Worm (Caenorhabditis elegans) whole organism, mixed stage, embryonic: ENCODE measurements around the gene srz-62.

Experiments
- M03D4.4 ChIP-seq: sonication (generic microtip); optimal IDR thresholded peaks from 2 replicates; lab custom pipeline; 2017; ENCODE audit warnings: mild to moderate bottlenecking, missing genetic modification characterization, missing compliant biosample characterization
- bed-3 ChIP-seq: fragments of 200-800 bp; sonication (Bioruptor generic); optimal IDR thresholded peaks from 3 replicates; lab custom pipeline; 2018; ENCODE audit warnings: mild to moderate bottlenecking, missing genetic modification characterization, moderate library complexity, missing compliant biosample characterization
- blmp-1 ChIP-seq: fragments of 150-350 bp; optimal IDR thresholded peaks from 2 replicates; lab custom pipeline; 2014; ENCODE audit warnings: missing biosample characterization, missing genetic modification characterization
- ceh-39 ChIP-seq: fragments of 150-350 bp; optimal IDR thresholded peaks from 2 replicates; lab custom pipeline; 2014; ENCODE audit warnings: missing biosample characterization, missing genetic modification characterization
- ceh-43 ChIP-seq: fragments of 200-800 bp; sonication (Bioruptor generic); optimal IDR thresholded peaks from 2 replicates; lab custom pipeline; 2018; ENCODE audit warnings: mild to moderate bottlenecking, missing genetic modification characterization, moderate library complexity, missing compliant biosample characterization
- ceh-83 ChIP-seq: fragments of 200-800 bp; sonication (Bioruptor generic); optimal IDR thresholded peaks from 2 replicates; lab custom pipeline; 2018; ENCODE audit warnings: mild to moderate bottlenecking, missing genetic modification characterization, missing compliant biosample characterization
- ces-1 ChIP-seq: fragments of 150-350 bp; optimal IDR thresholded peaks from 2 replicates; lab custom pipeline; 2014; ENCODE audit warnings: missing biosample characterization, missing genetic modification reagents, missing genetic modification characterization
- cnd-1 ChIP-seq: fragments of 200-800 bp; sonication (Bioruptor generic); optimal IDR thresholded peaks from 2 replicates; lab custom pipeline; 2018; ENCODE audit warnings: mild to moderate bottlenecking, missing genetic modification characterization, missing compliant biosample characterization
- drap-1 ChIP-seq: fragments of 200-800 bp; sonication (Bioruptor generic); optimal IDR thresholded peaks from 3 replicates; lab custom pipeline; 2018; ENCODE audit warnings: mild to moderate bottlenecking, missing genetic modification characterization, missing compliant biosample characterization
- elt-1 ChIP-seq: sonication (generic microtip); optimal IDR thresholded peaks from 2 replicates; lab custom pipeline; 2017; ENCODE audit warnings: missing genetic modification characterization, mild to moderate bottlenecking, missing compliant biosample characterization, antibody characterized with exemption, moderate library complexity, borderline replicate concordance; ENCODE audit not compliant: insufficient read depth
- elt-3 ChIP-seq: fragments of 150-350 bp; optimal IDR thresholded peaks from 2 replicates; lab custom pipeline; 2014; ENCODE audit warnings: missing biosample characterization, missing genetic modification characterization
- ham-2 ChIP-seq: fragments of 200-800 bp; sonication (Bioruptor generic); optimal IDR thresholded peaks from 2 replicates; lab custom pipeline; 2018; ENCODE audit warnings: mild to moderate bottlenecking, missing genetic modification characterization, missing compliant biosample characterization
- hlh-1 ChIP-seq: fragments of 150-350 bp; optimal IDR thresholded peaks from 2 replicates; lab custom pipeline; 2014; ENCODE audit warnings: missing biosample characterization, missing genetic modification reagents, missing genetic modification characterization
- lin-32 ChIP-seq: fragments of 200-800 bp; sonication (Bioruptor generic); optimal IDR thresholded peaks from 2 replicates; lab custom pipeline; 2018; ENCODE audit warnings: mild to moderate bottlenecking, missing genetic modification characterization, missing compliant biosample characterization
- lsy-2 ChIP-seq: fragments of 150-350 bp; optimal IDR thresholded peaks from 2 replicates; lab custom pipeline; 2014; ENCODE audit warnings: missing biosample characterization, missing genetic modification characterization
- mab-5 ChIP-seq: fragments of 150-350 bp; optimal IDR thresholded peaks from 2 replicates; lab custom pipeline; 2014; ENCODE audit warnings: missing biosample characterization, missing genetic modification characterization
- mep-1 ChIP-seq: fragments of 150-350 bp; optimal IDR thresholded peaks from 2 replicates; lab custom pipeline; 2017; ENCODE audit warnings: missing biosample characterization, missing genetic modification reagents, missing genetic modification characterization, inconsistent platforms
- mls-2 ChIP-seq: sonication (generic microtip); optimal IDR thresholded peaks from 2 replicates; lab custom pipeline; 2016; ENCODE audit warnings: mild to moderate bottlenecking, missing genetic modification characterization, moderate library complexity, missing compliant biosample characterization
- nhr-12 ChIP-seq: fragments of 150-350 bp; optimal IDR thresholded peaks from 2 replicates; lab custom pipeline; 2014; ENCODE audit warnings: missing biosample characterization, missing genetic modification characterization
- nhr-2 ChIP-seq: fragments of 150-350 bp; optimal IDR thresholded peaks from 2 replicates; lab custom pipeline; 2014; ENCODE audit warnings: missing biosample characterization, missing genetic modification characterization
- nhr-76 ChIP-seq: sonication (generic microtip); optimal IDR thresholded peaks from 2 replicates; lab custom pipeline; 2017; ENCODE audit warnings: missing biosample characterization, missing genetic modification characterization
- sem-2 ChIP-seq: fragments of 200-800 bp; sonication (Bioruptor generic); optimal IDR thresholded peaks from 2 replicates; lab custom pipeline; 2018; ENCODE audit warnings: mild to moderate bottlenecking, missing genetic modification characterization, missing compliant biosample characterization
- snpc-4 ChIP-seq: fragments of 150-350 bp; optimal IDR thresholded peaks from 2 replicates; lab custom pipeline; 2014; ENCODE audit warnings: missing biosample characterization, missing genetic modification characterization
- sptf-1 ChIP-seq: sonication (generic microtip); optimal IDR thresholded peaks from 2 replicates; lab custom pipeline; 2017; ENCODE audit warnings: mild to moderate bottlenecking, missing genetic modification characterization, moderate library complexity, missing compliant biosample characterization
- unc-39 ChIP-seq: fragments of 150-350 bp; optimal IDR thresholded peaks from 2 replicates; lab custom pipeline; 2014; ENCODE audit warnings: missing biosample characterization, missing genetic modification characterization
- unc-62 ChIP-seq: fragments of 150-350 bp; optimal IDR thresholded peaks from 2 replicates; lab custom pipeline; 2014; ENCODE audit warnings: missing biosample characterization, missing genetic modification reagents, missing genetic modification characterization
- zip-8 ChIP-seq: fragments of 150-350 bp; optimal IDR thresholded peaks from 2 replicates; lab custom pipeline; 2014; ENCODE audit warnings: missing biosample characterization, missing genetic modification characterization

Gene srz-62

ce11 chrIV:3859552-3859951 is 40.8 kb upstream of the srz-62 start:
- TF ChIP-seq drap-1 (GFP tag; lab: Kevin White, UChicago): no peak
- TF ChIP-seq sem-2: no peak
- TF ChIP-seq cnd-1 (tag; lab: Kevin White, UChicago): no peak
- no peak for TF ChIP-seq mls-2 (tag; lab: Kevin White, UChicago)
- no peak for TF ChIP-seq zip-8 (tag; lab: Kevin White, UChicago)
- TF ChIP-seq sptf-1: no peak
- TF ChIP-seq unc-39 (tag; lab: Kevin White, UChicago): no peak
- TF ChIP-seq mab-5: no peak
- TF ChIP-seq ceh-39 (tag; lab: Kevin White, UChicago): no peak

ce11 chrIV:3860419-3860818 is 39.9 kb upstream of the srz-62 start:
- peak; percentile 34 for TF ChIP-seq mls-2 (tag; lab: Kevin White, UChicago)
- TF ChIP-seq ces-1: peak; percentile 98
- no peak for TF ChIP-seq snpc-4 (tag; lab: Kevin White, UChicago)
- TF ChIP-seq, all 35 proteins: peak for 2

- TF ChIP-seq hlh-1 (tag; lab: Kevin White, UChicago) (no peak), ceh-43 (GFP tag; lab: Kevin White, UChicago) (no peak), sptf-1 (no peak), unc-39 (tag; lab: Kevin White, UChicago) (no peak), lin-32 (GFP tag; lab: Kevin White, UChicago) (no peak), elt-3 (tag; lab: Kevin White, UChicago) (no peak), nhr-2 (tag; lab: Kevin White, UChicago) (no peak), elt-1 (tag; lab: Kevin White, UChicago) (no peak), snpc-4 (tag; lab: Kevin White, UChicago) (no peak), ceh-83 (no peak), nhr-12 (no peak), M03D4.4 (no peak), lsy-2 (tag; lab: Kevin White, UChicago) (no peak), sem-2 (no peak), drap-1 (GFP tag; lab: Kevin White, UChicago) (no peak), cnd-1 (tag; lab: Kevin White, UChicago) (no peak), ceh-39 (tag; lab: Kevin White, UChicago) (no peak), nhr-76 (tag; lab: Kevin White, UChicago) (no peak)
Observed at ce11 chrIV:3862948-3863347, 37.4 kb upstream of the srz-62 start.

- TF ChIP-seq ces-1: no peak
Observed at ce11 chrIV:3864944-3865343, 35.4 kb upstream of the srz-62 start, which contains the start of gene aat-8. TSS of gene aat-8 (minus strand) at chrIV:3865044.

ce11 chrIV:3866018-3866417 is 34.3 kb upstream of the srz-62 start:
- TF ChIP-seq nhr-76 (tag; lab: Kevin White, UChicago) (no peak), drap-1 (GFP tag; lab: Kevin White, UChicago) (no peak), snpc-4 (tag; lab: Kevin White, UChicago) (no peak), elt-3 (tag; lab: Kevin White, UChicago) (no peak), ceh-43 (GFP tag; lab: Kevin White, UChicago) (no peak), nhr-12 (no peak), ham-2 (GFP tag; lab: Kevin White, UChicago) (no peak), elt-1 (tag; lab: Kevin White, UChicago) (no peak), blmp-1 (tag; lab: Kevin White, UChicago) (no peak), mep-1 (no peak), bed-3 (no peak), mab-5 (no peak), lsy-2 (tag; lab: Kevin White, UChicago) (no peak), unc-39 (tag; lab: Kevin White, UChicago) (no peak), sptf-1 (no peak), ceh-83 (no peak), unc-62 (GFP tag; lab: Kevin White, UChicago) (no peak), hlh-1 (tag; lab: Kevin White, UChicago) (no peak), cnd-1 (tag; lab: Kevin White, UChicago) (no peak)

- peak; percentile 36 for TF ChIP-seq ham-2 (GFP tag; lab: Kevin White, UChicago)
- TF ChIP-seq ceh-43 (GFP tag; lab: Kevin White, UChicago): no peak
- TF ChIP-seq elt-1 (tag; lab: Kevin White, UChicago): peak; percentile 40
Observed at ce11 chrIV:3867252-3867651, 33.1 kb upstream of the srz-62 start, which contains the start of gene F37C4.4. TSS of gene F37C4.4 (plus strand) at chrIV:3867309.
